Fruit fly (Drosophila melanogaster) whole organism, embryonic: ENCODE data around the gene SLC5A11.

Experiments
- Bteb2 ChIP-seq: fragments of 200-800 bp; sonication (Bioruptor generic); optimal IDR thresholded peaks from 2 replicates; lab custom pipeline; 2016; ENCODE audit warnings: missing biosample characterization, missing genetic modification characterization
- CG10274 ChIP-seq: fragments of 200-800 bp; sonication (Bioruptor generic); optimal IDR thresholded peaks from 3 replicates; lab custom pipeline; 2017; ENCODE audit warnings: missing biosample characterization, mild to moderate bottlenecking, missing genetic modification characterization
- CG10565 ChIP-seq: fragments of 200-800 bp; sonication (Bioruptor generic); optimal IDR thresholded peaks from 3 replicates; lab custom pipeline; 2016; ENCODE audit warnings: missing biosample characterization, mild to moderate bottlenecking, missing genetic modification characterization
- CG11723 ChIP-seq: fragments of 200-800 bp; sonication (Bioruptor generic); optimal IDR thresholded peaks from 2 replicates; lab custom pipeline; 2017; ENCODE audit warnings: missing biosample characterization, mild to moderate bottlenecking, missing genetic modification characterization
- CG12104 ChIP-seq: fragments of 200-800 bp; sonication (Bioruptor generic); optimal IDR thresholded peaks from 3 replicates; lab custom pipeline; 2016; ENCODE audit warnings: missing biosample characterization, missing genetic modification characterization
- CG1233 ChIP-seq: fragments of 200-800 bp; sonication (Bioruptor generic); optimal IDR thresholded peaks from 4 replicates; lab custom pipeline; 2018; ENCODE audit warnings: missing biosample characterization, mild to moderate bottlenecking, missing genetic modification characterization
- CG13894 ChIP-seq: fragments of 200-800 bp; sonication (Bioruptor generic); optimal IDR thresholded peaks from 3 replicates; lab custom pipeline; 2018; ENCODE audit warnings: missing biosample characterization, mild to moderate bottlenecking, missing genetic modification characterization, moderate library complexity
- CG14667 ChIP-seq: fragments of 200-800 bp; sonication (Bioruptor generic); IDR thresholded peaks from 2 replicates; pipeline ENCODE4 v1.3.6; 2022; ENCODE audit warnings: missing biosample characterization, missing genetic modification characterization
- CG1602 ChIP-seq: fragments of 200-800 bp; sonication (Bioruptor generic); optimal IDR thresholded peaks from 3 replicates; lab custom pipeline; 2016; ENCODE audit warnings: missing biosample characterization, missing genetic modification characterization
- CG2678 ChIP-seq: fragments of 200-800 bp; sonication (Bioruptor generic); optimal IDR thresholded peaks from 3 replicates; lab custom pipeline; 2019; ENCODE audit warnings: missing biosample characterization, mild to moderate bottlenecking, missing genetic modification characterization, moderate library complexity
- CG2875 ChIP-seq: fragments of 200-800 bp; sonication (Bioruptor generic); optimal IDR thresholded peaks from 2 replicates; lab custom pipeline; 2017; ENCODE audit warnings: missing biosample characterization, mild to moderate bottlenecking, missing genetic modification characterization, missing genetic modification reagents
- CG30403 ChIP-seq: fragments of 200-800 bp; sonication (Bioruptor generic); optimal IDR thresholded peaks from 3 replicates; lab custom pipeline; 2016; ENCODE audit warnings: missing biosample characterization, missing genetic modification characterization
- CG7372 ChIP-seq: fragments of 200-800 bp; sonication (Bioruptor generic); IDR thresholded peaks from 2 replicates; pipeline ENCODE4 v1.3.6; 2022; ENCODE audit warnings: missing biosample characterization, missing genetic modification characterization
- CG7963 ChIP-seq: fragments of 200-800 bp; sonication (Bioruptor generic); IDR thresholded peaks from 3 replicates; pipeline ENCODE4 v1.3.6; 2022; ENCODE audit warnings: missing biosample characterization, missing genetic modification characterization; ENCODE audit not compliant: partially characterized antibody
- CG8944 ChIP-seq: fragments of 200-800 bp; sonication (Bioruptor generic); optimal IDR thresholded peaks from 3 replicates; lab custom pipeline; 2016; ENCODE audit warnings: missing biosample characterization, missing genetic modification characterization
- CHES-1-like ChIP-seq: fragments of 200-800 bp; sonication (Bioruptor generic); optimal IDR thresholded peaks from 2 replicates; lab custom pipeline; 2016; ENCODE audit warnings: missing biosample characterization, missing genetic modification characterization
- CkIIα-i1 ChIP-seq: fragments of 200-800 bp; sonication (Bioruptor generic); IDR thresholded peaks from 2 replicates; pipeline ENCODE4 v1.3.6; 2022; ENCODE audit warnings: missing biosample characterization, missing genetic modification characterization
- Dip3 ChIP-seq: fragments of 200-800 bp; sonication (Bioruptor generic); optimal IDR thresholded peaks from 3 replicates; lab custom pipeline; 2016; ENCODE audit warnings: missing biosample characterization, missing genetic modification characterization
- Doc3 ChIP-seq: fragments of 200-800 bp; sonication (Bioruptor generic); IDR thresholded peaks from 3 replicates; pipeline ENCODE4 v1.3.6; 2022; ENCODE audit warnings: missing biosample characterization, missing genetic modification characterization; ENCODE audit not compliant: partially characterized antibody
- Dp ChIP-seq: fragments of 200-800 bp; sonication (Bioruptor generic); optimal IDR thresholded peaks from 2 replicates; lab custom pipeline; 2018; ENCODE audit warnings: missing biosample characterization, mild to moderate bottlenecking, missing genetic modification characterization, moderate library complexity
- Fer2 ChIP-seq: fragments of 200-800 bp; sonication (Bioruptor generic); optimal IDR thresholded peaks from 2 replicates; lab custom pipeline; 2018; ENCODE audit warnings: missing biosample characterization, mild to moderate bottlenecking, missing genetic modification characterization, moderate library complexity
- Hand ChIP-seq: fragments of 200-800 bp; sonication (Bioruptor generic); optimal IDR thresholded peaks from 2 replicates; lab custom pipeline; 2017; ENCODE audit warnings: mild to moderate bottlenecking, missing biosample characterization, missing genetic modification reagents, missing genetic modification characterization
- HmgD ChIP-seq: fragments of 200-800 bp; sonication (Bioruptor generic); optimal IDR thresholded peaks from 3 replicates; lab custom pipeline; 2016; ENCODE audit warnings: missing biosample characterization, missing genetic modification characterization
- Jarid2 ChIP-seq: fragments of 200-800 bp; sonication (Bioruptor generic); optimal IDR thresholded peaks from 3 replicates; lab custom pipeline; 2017; ENCODE audit warnings: mild to moderate bottlenecking, missing biosample characterization, missing genetic modification reagents, missing genetic modification characterization
- MBD-R2 ChIP-seq: fragments of 200-800 bp; sonication (Bioruptor generic); IDR thresholded peaks from 2 replicates; pipeline ENCODE4 v1.3.6; 2022; ENCODE audit warnings: missing biosample characterization, missing genetic modification characterization
- Max ChIP-seq: fragments of 200-800 bp; sonication (Bioruptor generic); optimal IDR thresholded peaks from 2 replicates; lab custom pipeline; 2016; ENCODE audit warnings: missing biosample characterization, mild to moderate bottlenecking, missing genetic modification characterization
- NC2α ChIP-seq: fragments of 200-800 bp; sonication (Bioruptor generic); optimal IDR thresholded peaks from 2 replicates; lab custom pipeline; 2016; ENCODE audit warnings: missing biosample characterization, missing genetic modification characterization
- Nf-YB ChIP-seq: fragments of 200-800 bp; sonication (Bioruptor generic); optimal IDR thresholded peaks from 3 replicates; lab custom pipeline; 2019; ENCODE audit warnings: missing biosample characterization, mild to moderate bottlenecking, missing genetic modification characterization, moderate library complexity
- Rfx ChIP-seq: fragments of 200-800 bp; sonication (Bioruptor generic); IDR thresholded peaks from 2 replicates; pipeline ENCODE4 v1.3.6; 2022; ENCODE audit warnings: missing biosample characterization, missing genetic modification characterization
- Side ChIP-seq: fragments of 200-800 bp; sonication (Bioruptor generic); optimal IDR thresholded peaks from 2 replicates; lab custom pipeline; 2016; ENCODE audit warnings: missing biosample characterization, missing genetic modification characterization
- Sin3A ChIP-seq: fragments of >200 bp; optimal IDR thresholded peaks from 2 replicates; lab custom pipeline; 2018
- Sry-δ ChIP-seq: fragments of 200-800 bp; sonication (Bioruptor generic); optimal IDR thresholded peaks from 2 replicates; lab custom pipeline; 2016; ENCODE audit warnings: missing biosample characterization, missing genetic modification characterization
- Vsx1 ChIP-seq: fragments of 200-800 bp; sonication (Bioruptor generic); optimal IDR thresholded peaks from 2 replicates; lab custom pipeline; 2017; ENCODE audit warnings: missing biosample characterization, mild to moderate bottlenecking, missing genetic modification characterization, missing genetic modification reagents
- Xbp1 ChIP-seq: fragments of 200-800 bp; sonication (Bioruptor generic); optimal IDR thresholded peaks from 3 replicates; lab custom pipeline; 2016; ENCODE audit warnings: missing biosample characterization, mild to moderate bottlenecking, missing genetic modification characterization
- ara ChIP-seq: fragments of 200-800 bp; sonication (Bioruptor generic); IDR thresholded peaks from 2 replicates; pipeline ENCODE4 v1.3.6; 2022; ENCODE audit warnings: missing biosample characterization, missing genetic modification characterization
- cad ChIP-seq: fragments of >200 bp; optimal IDR thresholded peaks from 2 replicates; lab custom pipeline; 2017; ENCODE audit warnings: missing biosample characterization, missing genetic modification characterization
- dan ChIP-seq: fragments of 200-800 bp; sonication (Bioruptor generic); IDR thresholded peaks from 2 replicates; pipeline ENCODE4 v1.3.6; 2022; ENCODE audit warnings: missing biosample characterization, missing genetic modification characterization
- eyg ChIP-seq: fragments of 200-800 bp; sonication (Bioruptor generic); optimal IDR thresholded peaks from 3 replicates; lab custom pipeline; 2016; ENCODE audit warnings: missing biosample characterization, missing genetic modification characterization
- fd96Cb ChIP-seq: fragments of 200-800 bp; sonication (Bioruptor generic); optimal IDR thresholded peaks from 2 replicates; lab custom pipeline; 2018; ENCODE audit warnings: missing biosample characterization, mild to moderate bottlenecking, missing genetic modification characterization, moderate library complexity
- gem ChIP-seq: fragments of 200-800 bp; sonication (Bioruptor generic); optimal IDR thresholded peaks from 2 replicates; lab custom pipeline; 2019; ENCODE audit warnings: missing biosample characterization, mild to moderate bottlenecking, missing genetic modification characterization, moderate library complexity
- gt ChIP-seq: fragments of 200-800 bp; sonication (Bioruptor generic); IDR thresholded peaks from 2 replicates; pipeline ENCODE4 v1.3.6; 2022; ENCODE audit warnings: missing biosample characterization, missing genetic modification characterization
- nerfin-2 ChIP-seq: fragments of 200-800 bp; sonication (Bioruptor generic); IDR thresholded peaks from 2 replicates; pipeline ENCODE4 v1.3.6; 2022; ENCODE audit warnings: missing biosample characterization, missing genetic modification characterization; ENCODE audit not compliant: partially characterized antibody
- otp ChIP-seq: fragments of 200-800 bp; sonication (Bioruptor generic); IDR thresholded peaks from 3 replicates; pipeline ENCODE4, ENCODE4 v1.3.6; 2022; ENCODE audit warnings: missing biosample characterization, missing genetic modification characterization
- psq ChIP-seq: fragments of 200-800 bp; sonication (Bioruptor generic); optimal IDR thresholded peaks from 2 replicates; lab custom pipeline; 2017; ENCODE audit warnings: missing biosample characterization, missing genetic modification characterization
- pum ChIP-seq: fragments of 200-800 bp; sonication (Bioruptor generic); optimal IDR thresholded peaks from 2 replicates; lab custom pipeline; 2016; ENCODE audit warnings: missing biosample characterization, missing genetic modification characterization
- salm ChIP-seq: fragments of 200-800 bp; sonication (Bioruptor generic); optimal IDR thresholded peaks from 2 replicates; lab custom pipeline; 2018; ENCODE audit warnings: missing biosample characterization, mild to moderate bottlenecking, missing genetic modification characterization
- seq ChIP-seq: fragments of 200-800 bp; sonication (Bioruptor generic); IDR thresholded peaks from 2 replicates; pipeline ENCODE4 v1.3.6; 2022; ENCODE audit warnings: missing biosample characterization, missing genetic modification characterization
- trem ChIP-seq: fragments of 200-800 bp; optimal IDR thresholded peaks from 3 replicates; lab custom pipeline; 2019; ENCODE audit warnings: missing biosample characterization, mild to moderate bottlenecking, missing genetic modification characterization, moderate library complexity
- trh ChIP-seq: fragments of 200-800 bp; sonication (Bioruptor generic); optimal IDR thresholded peaks from 2 replicates; lab custom pipeline; 2016; ENCODE audit warnings: missing biosample characterization, missing genetic modification characterization
- vnd ChIP-seq: fragments of 200-800 bp; sonication (Bioruptor generic); IDR thresholded peaks from 3 replicates; pipeline ENCODE4 v1.3.6; 2022; ENCODE audit warnings: missing biosample characterization, missing genetic modification characterization; ENCODE audit not compliant: partially characterized antibody
- yki ChIP-seq: fragments of >200 bp; optimal IDR thresholded peaks from 3 replicates; lab custom pipeline; 2018
- zfh2 ChIP-seq: fragments of 200-800 bp; sonication (Bioruptor generic); optimal IDR thresholded peaks from 2 replicates; lab custom pipeline; 2016; ENCODE audit warnings: missing biosample characterization, missing genetic modification characterization

SLC5A11 gene

DNA sequence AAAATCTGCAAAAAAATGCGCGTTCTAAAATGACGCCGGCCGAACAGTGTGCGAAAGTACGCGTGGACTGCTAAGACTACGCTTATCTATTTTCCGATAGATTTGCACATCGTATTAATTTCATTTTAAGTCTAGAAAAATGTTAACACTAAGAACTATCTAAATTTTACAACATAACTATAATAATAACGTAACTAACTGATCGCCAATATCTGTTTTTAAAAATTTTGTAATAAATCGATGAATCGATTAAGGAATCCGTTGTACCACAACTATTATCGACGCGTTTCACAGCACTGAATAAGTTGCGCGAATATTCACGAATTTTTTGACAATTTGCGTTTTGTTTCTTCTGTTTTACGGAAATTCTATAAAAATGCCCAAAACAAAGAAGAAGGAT lies 6.1 kb upstream of the SLC5A11 start, which contains the start of gene Ssb-c31a (continued):
- TF ChIP-seq CG2875 (GFP tag; lab: Kevin White, UChicago) (no peak), Sry-δ (GFP tag; lab: Kevin White, UChicago) (peak; percentile 84), CkIIα-i1 (GFP tag; lab: Robert Waterston, UW) (no peak), Vsx1 (GFP tag; lab: Kevin White, UChicago) (no peak), vnd (peak; percentile 70), Sin3A (peak; percentile 76), Max (GFP tag; lab: Kevin White, UChicago) (peak; percentile 67), HmgD (GFP tag; lab: Kevin White, UChicago) (no peak), CG7372 (GFP tag; lab: Robert Waterston, UW) (0 out of 2 replicates have a peak, but pooled peaks have one; percentile 9), Nf-YB (GFP tag; lab: Kevin White, UChicago) (no peak), fd96Cb (tag; lab: Kevin White, UChicago) (no peak), cad (GFP tag; lab: Kevin White, UChicago) (no peak), otp (GFP tag; lab: Robert Waterston, UW) (no peak), CG10565 (GFP tag; lab: Kevin White, UChicago) (no peak), yki (no peak), ara (GFP tag; lab: Robert Waterston, UW) (no peak), psq (no peak), CG1602 (GFP tag; lab: Kevin White, UChicago) (peak; percentile 35), Xbp1 (peak; percentile 69), NC2α (GFP tag; lab: Kevin White, UChicago) (no peak), salm (no peak), MBD-R2 (GFP tag; lab: Robert Waterston, UW) (peak; percentile 90; the same call in 1 of the 2 replicates), CG10274 (GFP tag; lab: Kevin White, UChicago) (no peak), gem (tag; lab: Kevin White, UChicago) (peak; percentile 57), Hand (GFP tag; lab: Kevin White, UChicago) (no peak), Dip3 (peak; percentile 44), zfh2 (GFP tag; lab: Kevin White, UChicago) (peak; percentile 68), seq (GFP tag; lab: Robert Waterston, UW) (no peak), dan (GFP tag; lab: Robert Waterston, UW) (no peak), Rfx (GFP tag; lab: Robert Waterston, UW) (peak; percentile 64), Jarid2 (no peak), CG14667 (GFP tag; lab: Robert Waterston, UW) (no peak), Bteb2 (peak; percentile 41), CG2678 (tag; lab: Kevin White, UChicago) (peak; percentile 53), CG30403 (GFP tag; lab: Kevin White, UChicago) (peak; percentile 77), CG1233 (GFP tag; lab: Kevin White, UChicago) (peak; percentile 31), CHES-1-like (GFP tag; lab: Kevin White, UChicago) (peak; percentile 39), trem (tag; lab: Kevin White, UChicago) (peak; percentile 75), Side (GFP tag; lab: Kevin White, UChicago) (peak; percentile 48), Fer2 (tag; lab: Kevin White, UChicago) (peak; percentile 15), CG12104 (GFP tag; lab: Kevin White, UChicago) (peak; percentile 39), Doc3 (peak; percentile 87), CG7963 (GFP tag; lab: Robert Waterston, UW) (no peak), eyg (GFP tag; lab: Kevin White, UChicago) (no peak), CG8944 (GFP tag; lab: Kevin White, UChicago) (no peak), CG13894 (tag; lab: Kevin White, UChicago) (no peak), gt (GFP tag; lab: Robert Waterston, UW) (no peak), Dp (peak; percentile 68), CG11723 (GFP tag; lab: Kevin White, UChicago) (no peak), pum (GFP tag; lab: Kevin White, UChicago) (peak; percentile 59), nerfin-2 (no peak), trh (GFP tag; lab: Kevin White, UChicago) (no peak)
